Fruit fly (Drosophila melanogaster) whole organism, embryonic: ENCODE measurements around the gene Teh2.

Source experiments
- CG12659 ChIP-seq: fragments of 200-800 bp; sonication (Bioruptor generic); optimal IDR thresholded peaks from 3 replicates; lab custom pipeline; 2017; ENCODE audit warnings: mild to moderate bottlenecking, missing biosample characterization, missing genetic modification reagents, missing genetic modification characterization
- CG14710 ChIP-seq: fragments of 200-800 bp; sonication (Bioruptor generic); optimal IDR thresholded peaks from 3 replicates; lab custom pipeline; 2019; ENCODE audit warnings: missing biosample characterization, mild to moderate bottlenecking, missing genetic modification characterization, moderate library complexity
- Doc3 ChIP-seq: fragments of 200-800 bp; sonication (Bioruptor generic); IDR thresholded peaks from 3 replicates; pipeline ENCODE4 v1.3.6; 2022; ENCODE audit warnings: missing biosample characterization, missing genetic modification characterization; ENCODE audit not compliant: partially characterized antibody
- Hmx ChIP-seq: fragments of 200-800 bp; sonication (Bioruptor generic); optimal IDR thresholded peaks from 2 replicates; lab custom pipeline; 2016; ENCODE audit warnings: missing biosample characterization, missing genetic modification characterization
- inv ChIP-seq: fragments of 200-800 bp; sonication (Bioruptor generic); IDR thresholded peaks from 2 replicates; pipeline ENCODE4 v1.3.6; 2022; ENCODE audit warnings: missing biosample characterization, missing genetic modification characterization; ENCODE audit not compliant: partially characterized antibody
- jumu ChIP-seq: fragments of 200-800 bp; sonication (Bioruptor generic); optimal IDR thresholded peaks from 3 replicates; lab custom pipeline; 2016; ENCODE audit warnings: missing biosample characterization, missing genetic modification characterization
- tll ChIP-seq, 2 experiments: fragments of 200-800 bp in 1 of 2; fragments of >200 bp in 1 of 2; sonication (Bioruptor generic) in 1 of 2; optimal IDR thresholded peaks; 2 replicates each; lab custom pipeline; 2017 to 2019; ENCODE audit warnings: missing biosample characterization in 2 of 2, missing genetic modification characterization in 2 of 2, mild to moderate bottlenecking in 1 of 2, moderate library complexity in 1 of 2

DNA sequence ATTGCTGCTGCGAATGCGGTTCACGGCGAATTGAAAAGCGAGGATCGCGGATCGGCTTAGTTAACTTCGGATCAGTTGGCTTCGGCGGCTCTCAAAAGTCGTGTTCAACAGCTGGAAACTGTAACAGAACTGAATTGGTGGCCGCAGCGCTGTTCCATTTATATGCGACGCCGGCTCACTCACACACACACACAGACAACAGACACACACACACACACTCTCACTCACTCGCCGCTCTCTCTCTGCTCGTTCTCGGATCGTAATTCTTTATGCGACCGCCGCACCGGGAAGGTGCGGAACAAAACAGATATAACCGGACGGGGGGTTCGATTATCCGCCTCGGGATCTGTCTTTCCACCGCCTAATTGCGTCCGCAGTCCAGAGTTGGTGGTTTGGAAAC lies 39.3 kb upstream of the Teh2 start, which contains the start of gene CG46460:
- TF ChIP-seq jumu (GFP tag; lab: Kevin White, UChicago) (no peak), tll (GFP tag; optimal IDR thresholded peaks at IDR 0.05; lab: Kevin White, UChicago) (no peak), inv (no peak), CG12659 (GFP tag; lab: Kevin White, UChicago) (no peak), Doc3 (no peak), CG14710 (no peak), Hmx (GFP tag; lab: Kevin White, UChicago) (no peak)
